Fruit fly (Drosophila melanogaster): Measurements from ENCODE around the gene CG32756.

Gene CG32756

dm6 chrX:5972030-5972429 is 26.5 kb downstream of the CG32756 start (continued):
- TF ChIP-seq MTF-1 (GFP tag; optimal IDR thresholded peaks at IDR 0.05; ENCODE audit: borderline replicate concordance): no peak
- no peak for TF ChIP-seq Max (GFP tag; optimal IDR thresholded peaks at IDR 0.05)
- TF ChIP-seq CG7556 (GFP tag; optimal IDR thresholded peaks at IDR 0.05): no peak
- TF ChIP-seq CG33557 (GFP tag; optimal IDR thresholded peaks at IDR 0.05): no peak
- TF ChIP-seq Xbp1 (GFP tag; optimal IDR thresholded peaks at IDR 0.05): peak; percentile 55
- no peak for TF ChIP-seq Hr3 (GFP tag; optimal IDR thresholded peaks at IDR 0.05)
- no peak for TF ChIP-seq CG4854 (GFP tag; optimal IDR thresholded peaks at IDR 0.05)
- no peak for TF ChIP-seq Elba2 (GFP tag; optimal IDR thresholded peaks at IDR 0.05)
- TF ChIP-seq CG5245 (GFP tag; optimal IDR thresholded peaks at IDR 0.05): peak; percentile 35
- no peak for TF ChIP-seq CG11696 (GFP tag; IDR thresholded peaks at IDR 0.05)
- TF ChIP-seq pho (GFP tag; optimal IDR thresholded peaks at IDR 0.05): no peak
- TF ChIP-seq CG7928 (GFP tag; optimal IDR thresholded peaks at IDR 0.05): no peak
- TF ChIP-seq CG3726 (GFP tag; IDR thresholded peaks at IDR 0.05): no peak
- no peak for TF ChIP-seq B-H2 (GFP tag; optimal IDR thresholded peaks at IDR 0.05)
- no peak for TF ChIP-seq CG2202 (tag; optimal IDR thresholded peaks at IDR 0.05)
- no peak for TF ChIP-seq CG13287 (GFP tag; IDR thresholded peaks at IDR 0.05; ENCODE audit: partially characterized antibody)
- TF ChIP-seq CG17359 (tag; optimal IDR thresholded peaks at IDR 0.05): peak; percentile 41
- no peak for TF ChIP-seq pnt (GFP tag; optimal IDR thresholded peaks at IDR 0.05)
- no peak for TF ChIP-seq CG11247 (GFP tag; IDR thresholded peaks at IDR 0.05)
- no peak for TF ChIP-seq unc-4 (GFP tag; IDR thresholded peaks at IDR 0.05; ENCODE audit: partially characterized antibody)
- TF ChIP-seq Atf-2 (GFP tag; optimal IDR thresholded peaks at IDR 0.05): peak; percentile 35
- peak; percentile 40; the same call in 1 of the 2 replicates for TF ChIP-seq Awh (GFP tag; IDR thresholded peaks at IDR 0.05)
- no peak for TF ChIP-seq CG8359 (GFP tag; optimal IDR thresholded peaks at IDR 0.05; ENCODE audit: borderline replicate concordance)
- TF ChIP-seq CG7357 (GFP tag; IDR thresholded peaks at IDR 0.05): 0 out of 3 replicates have a peak, but pooled peaks have one; percentile 20
- no peak for TF ChIP-seq CG1233 (GFP tag; optimal IDR thresholded peaks at IDR 0.05)
- no peak for TF ChIP-seq dm (GFP tag; optimal IDR thresholded peaks at IDR 0.05)
- peak; percentile 41; the same call in 1 of the 3 replicates for TF ChIP-seq CG17361 (GFP tag; IDR thresholded peaks at IDR 0.05)
- peak; percentile 46 for TF ChIP-seq unpg (GFP tag; optimal IDR thresholded peaks at IDR 0.05)
- TF ChIP-seq CG7839 (tag; optimal IDR thresholded peaks at IDR 0.05): peak; percentile 19
- TF ChIP-seq Fer2 (tag; optimal IDR thresholded peaks at IDR 0.05): no peak
- TF ChIP-seq sd (tag; optimal IDR thresholded peaks at IDR 0.05): no peak
- TF ChIP-seq HLH54F (GFP tag; optimal IDR thresholded peaks at IDR 0.05): no peak
- TF ChIP-seq zen (tag; optimal IDR thresholded peaks at IDR 0.05): no peak
- TF ChIP-seq wek (GFP tag; optimal IDR thresholded peaks at IDR 0.05): no peak
- no peak for TF ChIP-seq Dip3 (GFP tag; optimal IDR thresholded peaks at IDR 0.05)
- no peak for TF ChIP-seq sqz (GFP tag; optimal IDR thresholded peaks at IDR 0.05)
- TF ChIP-seq bcd (GFP tag; optimal IDR thresholded peaks at IDR 0.05): peak; percentile 13
- no peak for TF ChIP-seq bbx (GFP tag; IDR thresholded peaks at IDR 0.05; ENCODE audit: partially characterized antibody)
- no peak for TF ChIP-seq pzg (GFP tag; optimal IDR thresholded peaks at IDR 0.05)
- TF ChIP-seq CG15073 (GFP tag; optimal IDR thresholded peaks at IDR 0.05): no peak
- TF ChIP-seq CG10654 (GFP tag; optimal IDR thresholded peaks at IDR 0.05): no peak
- TF ChIP-seq lilli (GFP tag; optimal IDR thresholded peaks at IDR 0.05): peak; percentile 32
- TF ChIP-seq fd102C (GFP tag; optimal IDR thresholded peaks at IDR 0.05): no peak
- TF ChIP-seq bigmax (GFP tag; optimal IDR thresholded peaks at IDR 0.05): no peak
- TF ChIP-seq CG10462 (GFP tag; optimal IDR thresholded peaks at IDR 0.05): no peak
- TF ChIP-seq CG8281 (tag; optimal IDR thresholded peaks at IDR 0.05): no peak
- TF ChIP-seq gcm (GFP tag; optimal IDR thresholded peaks at IDR 0.05): no peak
- TF ChIP-seq CG9215 (GFP tag; IDR thresholded peaks at IDR 0.05): no peak
- peak; percentile 17 for TF ChIP-seq Ssrp (tag; optimal IDR thresholded peaks at IDR 0.05)
- no peak for TF ChIP-seq Meics (GFP tag; optimal IDR thresholded peaks at IDR 0.05)
- TF ChIP-seq tio (GFP tag; optimal IDR thresholded peaks at IDR 0.05): no peak
